Fruit fly (Drosophila melanogaster): ENCODE results near the gene CG34148.

Gene CG34148

dm6 chr3R:21898758-21899157, 20.3 kb upstream of the CG34148 start:
- TF ChIP-seq Mnt (GFP tag; optimal IDR thresholded peaks at IDR 0.05) (no peak), CG7045 (GFP tag; optimal IDR thresholded peaks at IDR 0.05) (no peak), Clk (GFP tag; optimal IDR thresholded peaks at IDR 0.05) (no peak), kay (GFP tag; ENCODE audit: borderline replicate concordance) (no peak), Hr96 (GFP tag; optimal IDR thresholded peaks at IDR 0.05) (no peak), pad (GFP tag; optimal IDR thresholded peaks at IDR 0.05) (no peak), bab1 (GFP tag; optimal IDR thresholded peaks at IDR 0.05) (no peak), CG5204 (GFP tag; optimal IDR thresholded peaks at IDR 0.05) (no peak), CG11617 (GFP tag; optimal IDR thresholded peaks at IDR 0.05) (no peak), CG33017 (tag; optimal IDR thresholded peaks at IDR 0.05) (no peak), CG14711 (tag; optimal IDR thresholded peaks at IDR 0.05) (no peak), CG12768 (GFP tag; optimal IDR thresholded peaks at IDR 0.05) (no peak), Crg-1 (GFP tag; optimal IDR thresholded peaks at IDR 0.05) (no peak), cnc (optimal IDR thresholded peaks at IDR 0.05) (no peak), CG1620 (GFP tag; optimal IDR thresholded peaks at IDR 0.05) (no peak), tj (GFP tag; optimal IDR thresholded peaks at IDR 0.05) (no peak)

dm6 chr3R:21897565-21897964, 19.1 kb upstream of the CG34148 start:
- no peak for TF ChIP-seq CG11617 (GFP tag; optimal IDR thresholded peaks at IDR 0.05)
- TF ChIP-seq CG7101 (tag; optimal IDR thresholded peaks at IDR 0.05) = peak; percentile 61
- peak; percentile 52 for TF ChIP-seq bab1 (GFP tag; optimal IDR thresholded peaks at IDR 0.05)
- TF ChIP-seq pad (GFP tag; optimal IDR thresholded peaks at IDR 0.05) = peak; percentile 12
- peak; percentile 44 for TF ChIP-seq CG14711 (tag; optimal IDR thresholded peaks at IDR 0.05)
- no peak for TF ChIP-seq cnc (optimal IDR thresholded peaks at IDR 0.05)
- TF ChIP-seq Hr96 (GFP tag; optimal IDR thresholded peaks at IDR 0.05) = peak; percentile 44
- peak; percentile 76 for TF ChIP-seq tj (GFP tag; optimal IDR thresholded peaks at IDR 0.05)

dm6 chr3R:21895961-21896875, 17.7 kb upstream of the CG34148 start:
- TF ChIP-seq CG7045 (GFP tag; optimal IDR thresholded peaks at IDR 0.05) (no peak), cnc (optimal IDR thresholded peaks at IDR 0.05) (no peak), CG14711 (tag; optimal IDR thresholded peaks at IDR 0.05) (no peak), Mnt (GFP tag; optimal IDR thresholded peaks at IDR 0.05) (no peak), ovo (GFP tag; optimal IDR thresholded peaks at IDR 0.05) (no peak), CG1620 (GFP tag; optimal IDR thresholded peaks at IDR 0.05) (no peak), bab1 (GFP tag; optimal IDR thresholded peaks at IDR 0.05) (no peak), tj (GFP tag; optimal IDR thresholded peaks at IDR 0.05) (peak; percentile 77)

- TF ChIP-seq ovo (GFP tag; optimal IDR thresholded peaks at IDR 0.05) (no peak), CG33017 (tag; optimal IDR thresholded peaks at IDR 0.05) (no peak), Clk (GFP tag; optimal IDR thresholded peaks at IDR 0.05) (no peak), Mnt (GFP tag; optimal IDR thresholded peaks at IDR 0.05) (no peak), toe (GFP tag; optimal IDR thresholded peaks at IDR 0.05) (no peak), CG1620 (GFP tag; optimal IDR thresholded peaks at IDR 0.05) (no peak), tj (GFP tag; optimal IDR thresholded peaks at IDR 0.05) (no peak), bab1 (GFP tag; optimal IDR thresholded peaks at IDR 0.05) (no peak), cic (GFP tag; optimal IDR thresholded peaks at IDR 0.05) (no peak), CG12768 (GFP tag; optimal IDR thresholded peaks at IDR 0.05) (no peak), Hr96 (GFP tag; optimal IDR thresholded peaks at IDR 0.05) (no peak), Crg-1 (GFP tag; optimal IDR thresholded peaks at IDR 0.05) (no peak), cnc (optimal IDR thresholded peaks at IDR 0.05) (no peak), kay (GFP tag; ENCODE audit: borderline replicate concordance) (no peak)
Measured at dm6 chr3R:21893929-21894328, 15.4 kb upstream of the CG34148 start.

DNA sequence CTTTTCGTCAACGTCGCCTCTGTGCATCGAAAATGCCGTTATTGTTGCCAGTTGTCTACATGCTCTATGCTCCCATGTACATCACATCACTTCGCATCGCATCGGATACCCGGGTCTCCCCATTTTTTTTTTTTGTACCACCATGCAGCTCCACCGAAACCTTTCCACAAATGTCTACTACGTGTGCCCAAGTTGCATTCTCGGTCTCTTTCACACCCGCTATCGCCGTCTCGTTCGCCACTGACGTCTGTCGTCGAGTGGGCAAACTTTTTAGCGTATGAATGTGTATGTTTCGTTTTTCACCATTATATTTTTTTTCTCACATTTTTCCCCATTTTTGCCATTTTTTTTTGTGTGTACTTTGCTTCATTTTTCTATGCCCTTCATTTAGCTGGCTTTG, 14.0 kb upstream of the CG34148 start:
- TF ChIP-seq kay (GFP tag; ENCODE audit: borderline replicate concordance) = no peak
- no peak for TF ChIP-seq pad (GFP tag; optimal IDR thresholded peaks at IDR 0.05)
- TF ChIP-seq Crg-1 (GFP tag; optimal IDR thresholded peaks at IDR 0.05) = no peak
- TF ChIP-seq CG7045 (GFP tag; optimal IDR thresholded peaks at IDR 0.05) = no peak
- TF ChIP-seq CG14711 (tag; optimal IDR thresholded peaks at IDR 0.05) = no peak
- no peak for TF ChIP-seq Mnt (GFP tag; optimal IDR thresholded peaks at IDR 0.05)
- no peak for TF ChIP-seq CG5204 (GFP tag; optimal IDR thresholded peaks at IDR 0.05)
- no peak for TF ChIP-seq CG12768 (GFP tag; optimal IDR thresholded peaks at IDR 0.05)
- TF ChIP-seq tj (GFP tag; optimal IDR thresholded peaks at IDR 0.05) = no peak
- no peak for TF ChIP-seq bab1 (GFP tag; optimal IDR thresholded peaks at IDR 0.05)
- TF ChIP-seq toe (GFP tag; optimal IDR thresholded peaks at IDR 0.05) = no peak
- no peak for TF ChIP-seq Hr96 (GFP tag; optimal IDR thresholded peaks at IDR 0.05)
- TF ChIP-seq cnc (optimal IDR thresholded peaks at IDR 0.05) = no peak
- no peak for TF ChIP-seq CG11617 (GFP tag; optimal IDR thresholded peaks at IDR 0.05)
- no peak for TF ChIP-seq cic (GFP tag; optimal IDR thresholded peaks at IDR 0.05)

DNA sequence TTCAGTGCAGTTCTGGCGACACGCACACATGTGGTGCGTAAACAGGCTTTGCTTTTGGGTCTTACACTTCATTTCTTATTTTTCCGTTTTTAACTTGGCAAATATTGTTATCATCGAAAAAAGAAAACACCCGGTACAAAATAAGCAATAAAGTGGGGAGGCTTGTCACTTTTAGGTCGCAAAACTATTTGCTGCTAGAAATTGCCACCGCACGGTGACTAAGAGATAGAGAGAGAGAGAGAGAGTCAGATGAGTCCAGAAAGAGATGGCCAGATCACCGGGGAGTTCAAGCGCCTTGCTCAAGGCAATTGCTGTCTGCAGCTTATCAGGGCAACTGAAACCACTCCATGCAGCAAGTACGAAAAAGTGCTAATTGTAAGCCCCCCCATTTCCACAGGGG, 12.3 kb upstream of the CG34148 start:
- TF ChIP-seq cic (GFP tag; optimal IDR thresholded peaks at IDR 0.05) (no peak), pad (GFP tag; optimal IDR thresholded peaks at IDR 0.05) (no peak), CG7101 (tag; optimal IDR thresholded peaks at IDR 0.05) (no peak), tj (GFP tag; optimal IDR thresholded peaks at IDR 0.05) (no peak), Clk (GFP tag; optimal IDR thresholded peaks at IDR 0.05) (no peak), bab1 (GFP tag; optimal IDR thresholded peaks at IDR 0.05) (no peak), cnc (optimal IDR thresholded peaks at IDR 0.05) (no peak)
